Fruit fly (Drosophila melanogaster): Measurements from ENCODE around the gene CG17292.

The CG17292 gene

dm6 chr2L:8370364-8371326, at the start of gene CG17292:
Gene CG17292 (plus strand): TSS chr2L:8370454.
- TF ChIP-seq CG17801 (GFP tag; optimal IDR thresholded peaks at IDR 0.05; ENCODE audit: partially characterized antibody), result peak; percentile 80

DNA sequence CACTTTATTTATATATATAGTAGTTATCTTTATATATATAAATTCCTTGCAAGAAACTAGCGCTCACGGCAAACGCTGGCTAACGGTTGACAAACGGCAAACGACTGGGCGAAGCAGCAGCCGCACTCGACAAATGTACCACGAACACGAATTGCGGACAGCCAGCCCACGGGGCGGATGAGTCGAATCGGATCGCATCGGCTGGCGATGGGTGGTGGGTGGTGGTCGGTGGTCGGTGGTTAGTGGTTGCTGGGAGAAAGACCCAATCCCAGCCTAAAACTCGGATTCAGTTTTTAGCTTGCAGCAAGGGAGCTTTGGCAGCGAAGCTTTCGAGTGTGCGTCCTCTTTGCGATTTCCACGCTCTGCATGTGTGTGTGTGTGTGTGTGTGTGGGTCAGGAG, 45.1 kb upstream of the CG17292 start, which contains the start of gene CG7781:
CG7781 (minus strand) TSS at position 260 of the 400 bp plus-strand sequence.
- TF ChIP-seq CG17801 (GFP tag; optimal IDR thresholded peaks at IDR 0.05; ENCODE audit: partially characterized antibody), result no peak

DNA sequence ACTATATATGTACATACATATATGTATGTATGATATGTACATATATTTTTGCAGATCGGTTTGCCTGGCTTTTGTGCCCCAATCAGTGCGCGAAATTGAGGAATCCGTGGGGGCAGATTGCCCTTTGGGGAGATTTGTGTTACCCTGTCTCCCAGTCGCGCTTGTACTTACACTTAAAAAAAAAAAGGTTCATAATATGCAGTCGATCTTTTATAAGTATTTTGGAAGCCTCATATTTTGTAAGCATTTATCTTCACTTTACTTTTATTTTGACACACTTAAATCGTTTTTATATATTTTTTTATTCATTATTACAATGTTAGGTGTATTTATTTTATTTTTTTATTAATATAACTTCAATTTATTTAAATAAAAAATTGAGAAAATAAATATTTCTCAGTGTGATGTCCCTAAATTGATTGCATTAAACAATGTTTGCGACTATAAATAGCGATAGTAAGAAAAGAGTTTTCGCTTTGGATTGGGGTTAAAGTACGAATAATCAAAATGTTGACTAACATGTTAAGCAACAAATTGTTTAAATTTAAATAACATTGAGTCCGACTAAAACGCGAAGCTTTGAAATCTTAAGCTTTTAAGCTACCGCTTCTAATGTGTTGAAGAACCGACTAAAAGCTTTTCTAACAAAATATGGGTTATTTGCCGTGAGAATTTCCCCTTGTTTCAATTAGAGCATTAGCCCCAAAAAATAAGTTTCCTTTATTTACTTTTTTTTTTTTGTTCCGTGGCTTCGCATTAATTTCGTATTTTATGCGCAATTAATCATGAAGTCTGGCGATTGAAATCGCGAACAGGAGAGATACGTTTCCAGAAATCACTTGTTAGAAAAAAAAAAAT, 43.6 kb upstream of the CG17292 start:
- TF ChIP-seq CG17801 (GFP tag; optimal IDR thresholded peaks at IDR 0.05; ENCODE audit: partially characterized antibody), result no peak

dm6 chr2L:8327272-8327555, 43.0 kb upstream of the CG17292 start, which contains the start of gene CG14275:
Gene CG14275 (plus strand): TSS chr2L:8327456.
- no peak for TF ChIP-seq CG17801 (GFP tag; optimal IDR thresholded peaks at IDR 0.05; ENCODE audit: partially characterized antibody)

DNA sequence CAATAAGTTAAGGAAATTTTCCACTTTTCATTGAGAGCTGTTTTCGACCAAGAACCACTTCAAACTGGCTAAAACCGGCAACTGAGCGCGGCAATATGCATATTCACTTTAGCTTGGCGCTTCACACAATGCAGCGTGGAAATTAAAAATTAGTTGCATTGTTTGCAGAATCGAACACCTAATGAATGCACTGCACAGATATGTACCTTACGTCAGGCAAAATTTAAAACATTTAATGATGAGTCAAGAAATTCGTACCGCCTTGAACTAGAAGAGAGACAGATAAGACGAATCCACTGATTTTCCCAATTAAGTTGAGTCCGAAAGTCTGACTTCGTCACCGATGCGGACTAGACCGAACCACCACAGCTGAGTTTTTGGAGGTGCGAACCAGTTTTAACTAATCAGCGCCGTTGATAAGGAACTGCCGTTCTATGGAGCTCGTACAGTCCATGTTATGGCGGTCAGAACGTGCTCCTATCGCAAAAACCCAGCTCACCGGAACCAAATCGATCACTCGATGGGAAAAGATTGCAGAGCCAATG, 42.4 kb upstream of the CG17292 start:
- TF ChIP-seq CG17801 (GFP tag; optimal IDR thresholded peaks at IDR 0.05; ENCODE audit: partially characterized antibody), result no peak

DNA sequence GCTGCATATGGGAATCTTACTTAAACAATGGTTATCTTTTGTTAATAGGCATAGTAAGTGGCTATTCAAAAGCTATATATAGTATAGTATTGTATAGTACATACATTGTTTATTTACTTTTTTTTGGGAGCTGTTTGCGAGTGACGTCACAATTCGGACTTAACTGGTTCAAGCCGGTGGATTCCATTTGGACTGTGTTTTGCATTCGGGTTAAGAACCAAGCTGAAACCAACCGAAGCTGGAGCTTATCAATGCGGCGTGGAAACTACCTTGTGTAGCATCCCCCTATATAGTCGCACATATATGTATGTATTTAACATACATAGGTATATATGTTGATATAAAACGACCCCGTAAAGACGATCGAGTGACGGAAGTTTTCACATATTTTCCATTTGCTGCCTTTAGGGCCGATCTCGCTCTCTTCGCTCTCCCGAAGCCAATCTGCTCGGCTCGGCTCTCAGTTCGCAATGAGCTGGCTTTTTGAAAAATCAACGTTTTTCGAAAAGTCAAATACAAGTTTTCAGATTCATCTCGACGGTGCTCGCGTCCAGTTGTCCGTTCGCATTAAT, 41.6 kb upstream of the CG17292 start:
- TF ChIP-seq CG17801 (GFP tag; optimal IDR thresholded peaks at IDR 0.05; ENCODE audit: partially characterized antibody), result no peak

DNA sequence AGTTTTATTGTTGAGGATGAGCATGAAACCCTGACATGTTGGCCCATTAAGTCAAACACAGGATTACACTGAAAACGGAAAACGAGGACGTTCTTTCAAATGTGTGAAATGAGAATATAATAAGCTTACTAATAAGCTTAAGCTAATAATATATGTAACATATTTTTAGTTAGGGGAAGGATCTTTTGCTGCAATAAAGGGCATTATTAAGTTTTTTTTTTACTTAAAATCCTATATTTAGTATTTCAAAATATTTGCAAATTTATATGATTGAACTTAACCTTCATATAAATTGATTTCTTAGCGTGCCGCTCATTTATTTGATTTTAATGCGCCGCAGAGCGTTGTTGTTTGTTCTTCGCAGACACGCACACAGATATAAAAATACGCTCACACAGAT, 37.1 kb upstream of the CG17292 start:
- no peak for TF ChIP-seq CG17801 (GFP tag; optimal IDR thresholded peaks at IDR 0.05; ENCODE audit: partially characterized antibody)

DNA sequence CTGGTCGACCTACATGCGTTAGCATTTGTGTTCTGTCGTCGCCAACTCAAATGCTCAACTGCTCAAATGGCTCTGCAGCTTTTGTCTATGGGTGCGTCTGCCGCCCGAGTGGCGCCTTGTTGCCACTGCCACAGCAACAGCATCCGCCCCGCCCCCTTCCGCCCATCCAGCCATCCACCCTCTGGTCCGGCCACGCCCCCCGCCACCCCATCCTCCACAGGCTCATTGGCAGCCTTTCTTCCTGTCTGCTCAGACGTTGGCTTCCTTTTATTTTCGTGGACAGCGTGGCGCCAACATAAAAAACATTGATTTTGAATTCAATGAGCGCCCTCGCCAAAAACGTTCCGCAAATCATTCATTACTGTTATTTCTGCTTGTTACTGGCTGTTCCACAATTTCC, 36.6 kb upstream of the CG17292 start:
- no peak for TF ChIP-seq CG17801 (GFP tag; optimal IDR thresholded peaks at IDR 0.05; ENCODE audit: partially characterized antibody)

dm6 chr2L:8334705-8335104, 35.5 kb upstream of the CG17292 start:
- no peak for TF ChIP-seq CG17801 (GFP tag; optimal IDR thresholded peaks at IDR 0.05; ENCODE audit: partially characterized antibody)

- TF ChIP-seq CG17801 (GFP tag; optimal IDR thresholded peaks at IDR 0.05; ENCODE audit: partially characterized antibody), result no peak
These were observed 32.2 kb upstream of the CG17292 start, which contains the start of gene witty for dm6 chr2L:8338039-8338438. Gene witty (plus strand): TSS chr2L:8338287.

DNA sequence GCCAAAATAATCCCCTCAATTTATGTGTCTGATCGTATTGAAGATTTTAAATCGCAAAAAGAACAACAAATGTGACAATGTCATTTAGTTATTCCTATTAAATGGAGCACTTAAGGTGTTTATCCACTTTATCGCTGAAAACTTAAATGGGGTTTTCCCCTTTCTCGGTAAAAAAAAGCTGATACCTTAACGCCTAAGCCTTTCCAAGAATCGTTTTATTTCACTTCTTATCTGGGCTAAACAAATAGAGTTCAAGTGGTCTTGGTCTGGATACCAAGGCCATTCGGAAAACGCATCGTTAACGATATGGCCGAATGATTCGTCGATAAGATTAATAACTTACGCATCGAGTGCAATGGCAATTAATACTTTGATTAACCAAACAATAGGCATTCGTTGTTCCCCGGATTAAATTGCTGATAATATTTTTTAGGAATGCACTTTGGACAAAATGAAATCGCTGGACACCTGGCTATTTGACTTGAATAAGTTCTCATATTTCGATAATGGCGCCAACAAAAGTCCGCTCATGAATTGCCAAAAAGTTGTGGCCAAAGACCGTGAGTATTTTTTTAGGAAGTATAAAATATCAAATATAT, 30.4 kb upstream of the CG17292 start:
- no peak for TF ChIP-seq CG17801 (GFP tag; optimal IDR thresholded peaks at IDR 0.05; ENCODE audit: partially characterized antibody)

DNA sequence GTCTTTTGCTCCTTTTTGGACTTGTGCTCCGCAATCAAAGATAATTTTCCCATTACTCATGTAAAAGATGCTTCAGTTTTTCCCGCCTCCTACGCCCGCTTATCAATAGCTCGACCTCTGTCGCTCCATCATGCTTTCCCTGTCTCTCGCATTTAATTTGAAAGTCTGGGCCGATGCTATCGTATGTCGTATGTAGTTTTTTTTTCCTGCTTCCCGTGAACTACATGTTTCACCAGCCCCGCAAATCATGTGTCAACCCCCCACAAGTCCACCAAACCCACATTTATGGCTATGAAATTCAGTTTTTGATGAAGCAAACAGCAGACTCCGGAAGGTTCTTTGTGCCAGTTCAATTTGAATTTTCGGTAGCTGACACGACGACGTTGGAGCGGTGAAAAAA, 27.9 kb upstream of the CG17292 start, which contains the start of gene CG14273:
CG14273 (plus strand) TSS at position 301 of the 400 bp plus-strand sequence.
- no peak for TF ChIP-seq CG17801 (GFP tag; optimal IDR thresholded peaks at IDR 0.05; ENCODE audit: partially characterized antibody)

DNA sequence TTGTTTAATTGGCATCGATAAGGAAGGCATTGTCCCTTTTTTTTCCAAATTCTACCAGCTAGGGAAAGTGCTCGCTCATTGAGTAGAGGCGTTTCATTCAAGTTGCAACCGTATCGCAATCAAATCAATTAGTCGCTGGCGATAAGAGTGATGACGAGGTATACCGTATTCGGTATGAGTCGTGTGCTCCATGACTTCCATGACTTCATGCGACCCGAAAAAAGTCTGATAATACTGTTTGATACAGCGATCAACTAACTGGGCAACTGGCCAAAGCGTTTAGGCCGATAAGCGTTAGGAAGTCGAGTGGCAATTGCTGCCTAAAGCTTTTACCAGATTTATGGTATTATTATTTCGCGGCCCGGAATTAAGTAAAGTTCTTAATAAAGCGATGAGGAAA, 25.7 kb upstream of the CG17292 start:
- no peak for TF ChIP-seq CG17801 (GFP tag; optimal IDR thresholded peaks at IDR 0.05; ENCODE audit: partially characterized antibody)

DNA sequence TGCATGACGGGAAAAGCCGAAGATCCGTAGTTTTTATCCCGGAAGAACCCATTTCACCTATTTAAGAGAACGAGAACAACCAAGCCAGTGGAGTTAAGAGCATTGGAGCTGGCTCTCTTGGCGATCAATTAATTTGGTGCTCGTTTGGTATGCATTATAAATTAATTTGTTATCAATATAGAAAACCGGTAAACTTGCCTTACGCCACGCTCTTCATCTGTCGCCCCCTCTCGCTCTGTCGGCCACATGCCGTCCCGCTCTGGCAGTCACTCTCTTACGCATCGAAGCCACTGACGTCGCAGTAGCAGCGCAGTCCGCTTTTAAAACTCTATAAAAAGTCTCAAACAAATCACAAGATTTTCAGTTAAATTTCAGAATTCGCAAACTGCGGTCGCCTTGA, 24.0 kb upstream of the CG17292 start, which contains the start of gene CG7778:
CG7778 (plus strand) TSS at position 361 of the 400 bp plus-strand sequence.
- no peak for TF ChIP-seq CG17801 (GFP tag; optimal IDR thresholded peaks at IDR 0.05; ENCODE audit: partially characterized antibody)

Data from ovary, adult (tissue).